Fruit fly (Drosophila melanogaster) whole organism, embryonic: Measurements from ENCODE around the gene CG17121.
A peak's percentile ranks its signal among the peaks of the same experiment; 100 is the strongest.

Experiments
- CG10147 ChIP-seq: fragments of 200-800 bp; sonication (Bioruptor generic); optimal IDR thresholded peaks from 2 replicates; lab custom pipeline; 2019; ENCODE audit warnings: missing biosample characterization, mild to moderate bottlenecking, missing genetic modification characterization, moderate library complexity
- CG10274 ChIP-seq: fragments of 200-800 bp; sonication (Bioruptor generic); optimal IDR thresholded peaks from 3 replicates; lab custom pipeline; 2017; ENCODE audit warnings: missing biosample characterization, mild to moderate bottlenecking, missing genetic modification characterization
- CG11723 ChIP-seq: fragments of 200-800 bp; sonication (Bioruptor generic); optimal IDR thresholded peaks from 2 replicates; lab custom pipeline; 2017; ENCODE audit warnings: missing biosample characterization, mild to moderate bottlenecking, missing genetic modification characterization
- CG12071 ChIP-seq: fragments of 200-800 bp; sonication (Bioruptor generic); optimal IDR thresholded peaks from 3 replicates; lab custom pipeline; 2018; ENCODE audit warnings: missing biosample characterization, mild to moderate bottlenecking, missing genetic modification characterization
- CG12104 ChIP-seq: fragments of 200-800 bp; sonication (Bioruptor generic); optimal IDR thresholded peaks from 3 replicates; lab custom pipeline; 2016; ENCODE audit warnings: missing biosample characterization, missing genetic modification characterization
- CG12659 ChIP-seq: fragments of 200-800 bp; sonication (Bioruptor generic); optimal IDR thresholded peaks from 3 replicates; lab custom pipeline; 2017; ENCODE audit warnings: mild to moderate bottlenecking, missing biosample characterization, missing genetic modification reagents, missing genetic modification characterization
- CG13296 ChIP-seq: fragments of 200-800 bp; sonication (Bioruptor generic); optimal IDR thresholded peaks from 3 replicates; lab custom pipeline; 2018; ENCODE audit warnings: missing biosample characterization, mild to moderate bottlenecking, missing genetic modification characterization
- CG14667 ChIP-seq: fragments of 200-800 bp; sonication (Bioruptor generic); IDR thresholded peaks from 2 replicates; pipeline ENCODE4 v1.3.6; 2022; ENCODE audit warnings: missing biosample characterization, missing genetic modification characterization
- CG1603 ChIP-seq: fragments of 200-800 bp; sonication (Bioruptor generic); optimal IDR thresholded peaks from 2 replicates; lab custom pipeline; 2019; ENCODE audit warnings: missing biosample characterization, mild to moderate bottlenecking, missing genetic modification characterization, moderate library complexity
- CG16863 ChIP-seq: fragments of 200-800 bp; sonication (Bioruptor generic); optimal IDR thresholded peaks from 3 replicates; lab custom pipeline; 2016; ENCODE audit warnings: missing biosample characterization, missing genetic modification characterization
- CG17328 ChIP-seq: fragments of 200-800 bp; sonication (Bioruptor generic); IDR thresholded peaks from 2 replicates; pipeline ENCODE4 v1.3.6; 2022; ENCODE audit warnings: missing biosample characterization, missing genetic modification characterization
- CG2120 ChIP-seq: fragments of 200-800 bp; sonication (Bioruptor generic); optimal IDR thresholded peaks from 3 replicates; lab custom pipeline; 2016; ENCODE audit warnings: missing biosample characterization, missing genetic modification characterization
- CG30020 ChIP-seq: fragments of 200-800 bp; optimal IDR thresholded peaks from 2 replicates; lab custom pipeline; 2019; ENCODE audit warnings: missing biosample characterization, mild to moderate bottlenecking, missing genetic modification characterization, moderate library complexity
- CG4424 ChIP-seq: fragments of 200-800 bp; sonication (Bioruptor generic); optimal IDR thresholded peaks from 3 replicates; lab custom pipeline; 2016; ENCODE audit warnings: missing biosample characterization, missing genetic modification characterization
- CG5180 ChIP-seq: fragments of 200-800 bp; sonication (Bioruptor generic); optimal IDR thresholded peaks from 3 replicates; lab custom pipeline; 2017; ENCODE audit warnings: missing biosample characterization, missing genetic modification characterization, mild to moderate bottlenecking, moderate library complexity, missing genetic modification reagents
- CG6683 ChIP-seq: fragments of 200-800 bp; sonication (Bioruptor generic); optimal IDR thresholded peaks from 2 replicates; lab custom pipeline; 2017; ENCODE audit warnings: missing biosample characterization, mild to moderate bottlenecking, missing genetic modification characterization, missing genetic modification reagents
- CG6689 ChIP-seq: fragments of 200-800 bp; sonication (Bioruptor generic); IDR thresholded peaks from 2 replicates; pipeline ENCODE4 v1.3.6; 2022; ENCODE audit warnings: missing biosample characterization, missing genetic modification characterization
- CG7372 ChIP-seq: fragments of 200-800 bp; sonication (Bioruptor generic); IDR thresholded peaks from 2 replicates; pipeline ENCODE4 v1.3.6; 2022; ENCODE audit warnings: missing biosample characterization, missing genetic modification characterization
- CG8290 ChIP-seq, 3 experiments: fragments of 200-800 bp; sonication (Bioruptor generic); optimal IDR thresholded peaks; 2 replicates each; lab custom pipeline; 2016 to 2019; ENCODE audit warnings: missing biosample characterization in 3 of 3, missing genetic modification characterization in 3 of 3, mild to moderate bottlenecking in 2 of 3, moderate library complexity in 1 of 3
- CG9437 ChIP-seq: fragments of 200-800 bp; sonication (Bioruptor generic); optimal IDR thresholded peaks from 2 replicates; lab custom pipeline; 2018; ENCODE audit warnings: missing biosample characterization, mild to moderate bottlenecking, missing genetic modification characterization
- CrebB ChIP-seq: fragments of 200-800 bp; sonication (Bioruptor generic); optimal IDR thresholded peaks from 3 replicates; lab custom pipeline; 2018; ENCODE audit warnings: missing biosample characterization, mild to moderate bottlenecking, missing genetic modification characterization
- D19B ChIP-seq: fragments of 200-800 bp; sonication (Bioruptor generic); optimal IDR thresholded peaks from 2 replicates; lab custom pipeline; 2017; ENCODE audit warnings: missing biosample characterization, mild to moderate bottlenecking, missing genetic modification characterization
- Lim3 ChIP-seq: fragments of 200-800 bp; sonication (Bioruptor generic); IDR thresholded peaks from 2 replicates; pipeline ENCODE4 v1.3.6; 2022; ENCODE audit warnings: missing biosample characterization, missing genetic modification characterization
- Mad ChIP-seq: fragments of 200-800 bp; sonication (Bioruptor generic); optimal IDR thresholded peaks from 2 replicates; lab custom pipeline; 2016; ENCODE audit warnings: missing biosample characterization, missing genetic modification characterization
- Max ChIP-seq: fragments of 200-800 bp; sonication (Bioruptor generic); optimal IDR thresholded peaks from 2 replicates; lab custom pipeline; 2016; ENCODE audit warnings: missing biosample characterization, mild to moderate bottlenecking, missing genetic modification characterization
- Sry-β ChIP-seq: fragments of 200-800 bp; sonication (Bioruptor generic); optimal IDR thresholded peaks from 2 replicates; lab custom pipeline; 2018; ENCODE audit warnings: missing biosample characterization, mild to moderate bottlenecking, missing genetic modification characterization, moderate library complexity
- Stat92E ChIP-seq, 3 experiments: fragments of >200 bp in 2 of 3; fragments of 200-800 bp in 1 of 3; sonication (Bioruptor generic) in 1 of 3; optimal IDR thresholded peaks; 2 replicates each; lab custom pipeline; 2017 to 2019; ENCODE audit warnings: missing biosample characterization in 3 of 3, missing genetic modification characterization in 3 of 3, mild to moderate bottlenecking in 1 of 3, moderate library complexity in 1 of 3
- Xrp1 ChIP-seq: fragments of 200-800 bp; sonication (Bioruptor generic); IDR thresholded peaks from 2 replicates; pipeline ENCODE4 v1.3.6; 2022; ENCODE audit warnings: missing biosample characterization, missing genetic modification characterization
- YL-1 ChIP-seq: fragments of 200-800 bp; sonication (Bioruptor generic); optimal IDR thresholded peaks from 3 replicates; lab custom pipeline; 2017; ENCODE audit warnings: missing biosample characterization, mild to moderate bottlenecking, missing genetic modification characterization
- abd-A ChIP-seq: fragments of 200-800 bp; sonication (Bioruptor generic); optimal IDR thresholded peaks from 3 replicates; lab custom pipeline; 2019; ENCODE audit warnings: missing biosample characterization, mild to moderate bottlenecking, missing genetic modification characterization, moderate library complexity
- btn ChIP-seq: fragments of 200-800 bp; sonication (Bioruptor generic); optimal IDR thresholded peaks from 2 replicates; lab custom pipeline; 2016; ENCODE audit warnings: missing biosample characterization, missing genetic modification characterization
- cwo ChIP-seq: fragments of 200-800 bp; sonication (Bioruptor generic); optimal IDR thresholded peaks from 3 replicates; lab custom pipeline; 2017; ENCODE audit warnings: missing biosample characterization, missing genetic modification characterization, mild to moderate bottlenecking, moderate library complexity, missing genetic modification reagents
- da ChIP-seq: fragments of 200-800 bp; sonication (Bioruptor generic); optimal IDR thresholded peaks from 2 replicates; lab custom pipeline; 2016; ENCODE audit warnings: missing biosample characterization, missing genetic modification characterization
- dmrt99B ChIP-seq: fragments of 200-800 bp; sonication (Bioruptor generic); optimal IDR thresholded peaks from 2 replicates; lab custom pipeline; 2018; ENCODE audit warnings: missing biosample characterization, mild to moderate bottlenecking, missing genetic modification characterization, moderate library complexity
- dpn ChIP-seq, 2 experiments: fragments of 200-800 bp; sonication (Bioruptor generic); optimal IDR thresholded peaks; 3 replicates each; lab custom pipeline; 2016; ENCODE audit warnings: missing biosample characterization in 2 of 2, missing genetic modification characterization in 2 of 2
- dysf ChIP-seq: fragments of 200-800 bp; sonication (Bioruptor generic); IDR thresholded peaks from 3 replicates; pipeline ENCODE4 v1.3.6; 2022; ENCODE audit warnings: missing biosample characterization, missing genetic modification characterization
- grau ChIP-seq: fragments of 200-800 bp; optimal IDR thresholded peaks from 3 replicates; lab custom pipeline; 2019; ENCODE audit warnings: missing biosample characterization, mild to moderate bottlenecking, missing genetic modification characterization, moderate library complexity
- grn ChIP-seq: fragments of 200-800 bp; sonication (Bioruptor generic); optimal IDR thresholded peaks from 3 replicates; lab custom pipeline; 2017; ENCODE audit warnings: missing biosample characterization, missing genetic modification characterization
- hbn ChIP-seq: fragments of 200-800 bp; sonication (Bioruptor generic); IDR thresholded peaks from 2 replicates; pipeline ENCODE4 v1.3.6; 2022; ENCODE audit warnings: missing biosample characterization, missing genetic modification characterization; ENCODE audit not compliant: partially characterized antibody
- luna ChIP-seq: fragments of 200-800 bp; sonication (Bioruptor generic); optimal IDR thresholded peaks from 2 replicates; lab custom pipeline; 2016; ENCODE audit warnings: missing biosample characterization, missing genetic modification characterization
- maf-S ChIP-seq: fragments of 200-800 bp; sonication (Bioruptor generic); optimal IDR thresholded peaks from 2 replicates; lab custom pipeline; 2016; ENCODE audit warnings: missing biosample characterization, missing genetic modification characterization
- pb ChIP-seq: fragments of 200-800 bp; sonication (Bioruptor generic); optimal IDR thresholded peaks from 3 replicates; lab custom pipeline; 2016; ENCODE audit warnings: missing biosample characterization, missing genetic modification characterization
- psq ChIP-seq: fragments of 200-800 bp; sonication (Bioruptor generic); optimal IDR thresholded peaks from 2 replicates; lab custom pipeline; 2017; ENCODE audit warnings: missing biosample characterization, missing genetic modification characterization
- repo ChIP-seq: fragments of 200-800 bp; sonication (Bioruptor generic); optimal IDR thresholded peaks from 2 replicates; lab custom pipeline; 2016; ENCODE audit warnings: missing biosample characterization, missing genetic modification characterization
- rib ChIP-seq: fragments of 200-800 bp; sonication (Bioruptor generic); IDR thresholded peaks from 2 replicates; pipeline ENCODE4 v1.3.6; 2022; ENCODE audit warnings: missing biosample characterization, missing genetic modification characterization
- sd ChIP-seq: fragments of 200-800 bp; sonication (Bioruptor generic); optimal IDR thresholded peaks from 3 replicates; lab custom pipeline; 2018; ENCODE audit warnings: missing biosample characterization, mild to moderate bottlenecking, missing genetic modification characterization, moderate library complexity
- slou ChIP-seq: fragments of 200-800 bp; sonication (Bioruptor generic); optimal IDR thresholded peaks from 3 replicates; lab custom pipeline; 2016; ENCODE audit warnings: missing biosample characterization, missing genetic modification characterization
- tna ChIP-seq: fragments of 200-800 bp; sonication (Bioruptor generic); IDR thresholded peaks from 2 replicates; pipeline ENCODE4 v1.3.6; 2022; ENCODE audit warnings: missing biosample characterization, missing genetic modification characterization; ENCODE audit not compliant: partially characterized antibody
- yki ChIP-seq: fragments of >200 bp; optimal IDR thresholded peaks from 3 replicates; lab custom pipeline; 2018
- zfh2 ChIP-seq: fragments of 200-800 bp; sonication (Bioruptor generic); optimal IDR thresholded peaks from 2 replicates; lab custom pipeline; 2016; ENCODE audit warnings: missing biosample characterization, missing genetic modification characterization

The CG17121 gene

dm6 chr3R:23048690-23049118 lies 690 bp upstream of the CG17121 start (continued):
- peak; percentile 21 for TF ChIP-seq psq (GFP tag; lab: Kevin White, UChicago)
- no peak for TF ChIP-seq abd-A (tag; lab: Kevin White, UChicago)
- peak; percentile 80 for TF ChIP-seq Xrp1 (GFP tag; lab: Robert Waterston, UW)
- TF ChIP-seq cwo (GFP tag; lab: Kevin White, UChicago), result peak; percentile 56
- TF ChIP-seq CG10147, result peak; percentile 45
- TF ChIP-seq zfh2 (GFP tag; lab: Kevin White, UChicago), result no peak
- peak; percentile 57 for TF ChIP-seq CG2120 (GFP tag; lab: Kevin White, UChicago)
- TF ChIP-seq CG4424 (GFP tag; lab: Kevin White, UChicago), result peak; percentile 73
- TF ChIP-seq slou (GFP tag; lab: Kevin White, UChicago), result peak; percentile 19
- peak in 1 of 3 experiments; percentile 32 for TF ChIP-seq Stat92E (GFP tag; optimal IDR thresholded peaks at IDR 0.05; lab: Kevin White, UChicago)
- TF ChIP-seq luna (GFP tag; lab: Kevin White, UChicago), result no peak
- peak; percentile 43 for TF ChIP-seq CG30020 (tag; lab: Kevin White, UChicago)
- peak; percentile 77 for TF ChIP-seq CG12659 (GFP tag; lab: Kevin White, UChicago)
- peak; percentile 50 for TF ChIP-seq maf-S (GFP tag; lab: Kevin White, UChicago)
- peak; percentile 63 for TF ChIP-seq CG11723 (GFP tag; lab: Kevin White, UChicago)
- no peak for TF ChIP-seq yki (lab: Kevin White, UChicago)
- TF ChIP-seq repo (GFP tag; lab: Kevin White, UChicago), result peak; percentile 14
- TF ChIP-seq CG5180 (GFP tag; lab: Kevin White, UChicago), result peak; percentile 67
- TF ChIP-seq CG9437, result peak; percentile 75
- peak; percentile 42 for TF ChIP-seq sd
- TF ChIP-seq grn (GFP tag; lab: Kevin White, UChicago), result peak; percentile 68
- peak; percentile 66 for TF ChIP-seq CG12104 (GFP tag; lab: Kevin White, UChicago)
- TF ChIP-seq Lim3 (GFP tag; lab: Robert Waterston, UW), result 0 out of 2 replicates have a peak, but pooled peaks have one; percentile 22
- TF ChIP-seq CrebB (tag; lab: Kevin White, UChicago), result peak; percentile 39
- TF ChIP-seq CG7372 (GFP tag; lab: Robert Waterston, UW), result peak; percentile 63
- no peak for TF ChIP-seq da (GFP tag; lab: Kevin White, UChicago)
- no peak for TF ChIP-seq pb (GFP tag; lab: Kevin White, UChicago)
- no peak for TF ChIP-seq YL-1 (GFP tag; lab: Kevin White, UChicago)
- TF ChIP-seq rib (GFP tag; lab: Robert Waterston, UW), result no peak
- no peak for TF ChIP-seq btn
- peak; percentile 61 to 69 for TF ChIP-seq dpn (GFP tag; optimal IDR thresholded peaks at IDR 0.05; lab: Kevin White, UChicago)
- TF ChIP-seq CG6689, result peak; percentile 73
- peak; percentile 92 for TF ChIP-seq dmrt99B
- peak; percentile 43 for TF ChIP-seq CG10274 (GFP tag; lab: Kevin White, UChicago)
- peak; percentile 53 for TF ChIP-seq Max (GFP tag; lab: Kevin White, UChicago)
- TF ChIP-seq D19B, result peak; percentile 34
- peak; percentile 81 for TF ChIP-seq CG13296
- peak; percentile 50; the same call in 1 of the 2 replicates for TF ChIP-seq CG17328 (GFP tag; lab: Robert Waterston, UW)
- no peak for TF ChIP-seq hbn (GFP tag; lab: Robert Waterston, UW)
- TF ChIP-seq Mad (GFP tag; lab: Kevin White, UChicago), result peak; percentile 36
- peak; percentile 43 for TF ChIP-seq CG12071 (GFP tag; lab: Kevin White, UChicago)
- no peak for TF ChIP-seq tna
- peak; percentile 86 for TF ChIP-seq dysf
- TF ChIP-seq CG8290 (GFP tag; optimal IDR thresholded peaks at IDR 0.05; lab: Kevin White, UChicago), result peak; percentile 48
- TF ChIP-seq CG8290 (tag; optimal IDR thresholded peaks at IDR 0.05; lab: Kevin White, UChicago), result no peak
- TF ChIP-seq CG14667 (GFP tag; lab: Robert Waterston, UW), result peak; percentile 43; the same call in 1 of the 2 replicates
- peak; percentile 43 for TF ChIP-seq CG6683 (GFP tag; lab: Kevin White, UChicago)
- no peak for TF ChIP-seq Sry-β (GFP tag; lab: Kevin White, UChicago)
- TF ChIP-seq CG1603, result peak; percentile 58
- TF ChIP-seq grau (tag; lab: Kevin White, UChicago), result peak; percentile 83
- peak; percentile 40 for TF ChIP-seq CG16863
